Worm (Caenorhabditis elegans): ENCODE results near the gene C04E6.5.

The C04E6.5 gene

ce11 chrV:5939503-5940072 lies 37.7 kb downstream of the C04E6.5 start, which contains the start of gene syf-3:
Gene syf-3, plus strand, starts transcription at chrV:5940022.
- TF ChIP-seq ceh-2 (tag; optimal IDR thresholded peaks at IDR 0.05) (no peak), ceh-9 (tag; optimal IDR thresholded peaks at IDR 0.05) (no peak), pros-1 (tag; optimal IDR thresholded peaks at IDR 0.05) (no peak), ceh-31 (tag; optimal IDR thresholded peaks at IDR 0.05) (no peak), nfya-1 (tag; optimal IDR thresholded peaks at IDR 0.05) (peak; percentile 42), sox-2 (GFP tag; IDR thresholded peaks at IDR 0.05) (no peak), ceh-34 (tag; optimal IDR thresholded peaks at IDR 0.05) (no peak), nhr-11 (tag; optimal IDR thresholded peaks at IDR 0.05) (no peak), ceh-45 (GFP tag; IDR thresholded peaks at IDR 0.05) (no peak)

- TF ChIP-seq lim-6 (tag; optimal IDR thresholded peaks at IDR 0.05): no peak
- no peak for TF ChIP-seq unc-42 (tag; optimal IDR thresholded peaks at IDR 0.05)
- no peak for TF ChIP-seq ceh-24 (tag; optimal IDR thresholded peaks at IDR 0.05)
- TF ChIP-seq gmeb-2 (tag; optimal IDR thresholded peaks at IDR 0.05): no peak
- TF ChIP-seq K02D7.2 (tag; optimal IDR thresholded peaks at IDR 0.05): no peak
- TF ChIP-seq unc-55 (GFP tag; optimal IDR thresholded peaks at IDR 0.05): no peak
- TF ChIP-seq sdc-2 (tag; optimal IDR thresholded peaks at IDR 0.05): no peak
- no peak for TF ChIP-seq ceh-31 (tag; optimal IDR thresholded peaks at IDR 0.05)
- TF ChIP-seq tbx-2 (tag; optimal IDR thresholded peaks at IDR 0.05): no peak
- TF ChIP-seq dve-1 (tag; optimal IDR thresholded peaks at IDR 0.05): no peak
- no peak for TF ChIP-seq ceh-34 (tag; optimal IDR thresholded peaks at IDR 0.05)
- TF ChIP-seq elt-2 (tag; optimal IDR thresholded peaks at IDR 0.05): no peak
- no peak for TF ChIP-seq pha-4 (tag; optimal IDR thresholded peaks at IDR 0.05)
- no peak for TF ChIP-seq sox-2 (GFP tag; IDR thresholded peaks at IDR 0.05)
- no peak for TF ChIP-seq lin-11 (tag; optimal IDR thresholded peaks at IDR 0.05)
Measured at ce11 chrV:5943167-5943566, 41.2 kb downstream of the C04E6.5 start, which contains the start of gene pst-1. Gene pst-1, plus strand, starts transcription at chrV:5943467.

- TF ChIP-seq ceh-45 (GFP tag; IDR thresholded peaks at IDR 0.05) (no peak), tbx-2 (tag; optimal IDR thresholded peaks at IDR 0.05) (no peak), elt-2 (tag; optimal IDR thresholded peaks at IDR 0.05) (no peak), unc-3 (GFP tag; conservative IDR thresholded peaks at IDR 0.05) (no peak), unc-3 (tag; optimal IDR thresholded peaks at IDR 0.05) (no peak), ztf-16 (tag; optimal IDR thresholded peaks at IDR 0.05) (no peak)
Measured at ce11 chrV:5949674-5950149, 47.8 kb downstream of the C04E6.5 start.

ce11 chrV:5951133-5951532 lies 49.2 kb downstream of the C04E6.5 start, which contains the start of gene M03F8.1:
Gene M03F8.1, plus strand, starts transcription at chrV:5951433.
- no peak for TF ChIP-seq ref-2 (tag; optimal IDR thresholded peaks at IDR 0.05)
- no peak for TF ChIP-seq K02D7.2 (tag; optimal IDR thresholded peaks at IDR 0.05)
- no peak for TF ChIP-seq ceh-19 (GFP tag; optimal IDR thresholded peaks at IDR 0.05)
- no peak for TF ChIP-seq ceh-45 (GFP tag; IDR thresholded peaks at IDR 0.05)
- no peak for TF ChIP-seq dmd-4 (tag; optimal IDR thresholded peaks at IDR 0.05; ENCODE audit: borderline replicate concordance)
- no peak for TF ChIP-seq sox-2 (GFP tag; IDR thresholded peaks at IDR 0.05)
- TF ChIP-seq hlh-8 (tag; optimal IDR thresholded peaks at IDR 0.05): no peak
- TF ChIP-seq ttx-3 (tag; optimal IDR thresholded peaks at IDR 0.05): no peak
- no peak for TF ChIP-seq ceh-34 (tag; optimal IDR thresholded peaks at IDR 0.05)
- TF ChIP-seq fax-1 (tag; optimal IDR thresholded peaks at IDR 0.05): no peak
- TF ChIP-seq unc-3 (GFP tag; conservative IDR thresholded peaks at IDR 0.05): no peak
- TF ChIP-seq unc-3 (tag; optimal IDR thresholded peaks at IDR 0.05): no peak
- no peak for TF ChIP-seq pat-9 (tag; optimal IDR thresholded peaks at IDR 0.05)
- no peak for TF ChIP-seq sox-4 (tag; optimal IDR thresholded peaks at IDR 0.05)
- no peak for TF ChIP-seq unc-55 (GFP tag; optimal IDR thresholded peaks at IDR 0.05)
- TF ChIP-seq unc-86 (tag; optimal IDR thresholded peaks at IDR 0.05): no peak
- no peak for TF ChIP-seq odd-2 (tag; optimal IDR thresholded peaks at IDR 0.05)
